Worm (Caenorhabditis elegans) whole organism, late embryonic: ENCODE results near the gene sre-41.
A peak's percentile ranks its signal among the peaks of the same experiment; 100 is the strongest.

Experiments
- F13H6.1 ChIP-seq: sonication (generic microtip); optimal IDR thresholded peaks from 2 replicates; lab custom pipeline; 2016; ENCODE audit warnings: missing genetic modification characterization, missing compliant biosample characterization
- K09A11.1 ChIP-seq: sonication (generic microtip); optimal IDR thresholded peaks from 2 replicates; lab custom pipeline; 2017; ENCODE audit warnings: antibody characterized with exemption, mild to moderate bottlenecking, missing genetic modification characterization, missing compliant biosample characterization; ENCODE audit not compliant: insufficient read depth
- ama-1 ChIP-seq: fragments of 150-350 bp; optimal IDR thresholded peaks from 2 replicates; lab custom pipeline; 2014
- ceh-14 ChIP-seq: sonication (generic microtip); optimal IDR thresholded peaks from 2 replicates; lab custom pipeline; 2016; ENCODE audit warnings: missing genotype, missing genetic modification characterization, missing compliant biosample characterization
- ceh-18 ChIP-seq: sonication (generic microtip); optimal IDR thresholded peaks from 2 replicates; lab custom pipeline; 2016; ENCODE audit warnings: missing genetic modification characterization, missing compliant biosample characterization
- ceh-2 ChIP-seq: sonication (generic microtip); optimal IDR thresholded peaks from 2 replicates; lab custom pipeline; 2016; ENCODE audit warnings: missing genotype, missing genetic modification characterization, missing compliant biosample characterization
- ceh-22 ChIP-seq: sonication (generic microtip); optimal IDR thresholded peaks from 2 replicates; lab custom pipeline; 2017; ENCODE audit warnings: missing biosample characterization, missing genetic modification characterization
- ceh-31 ChIP-seq: sonication (generic microtip); optimal IDR thresholded peaks from 2 replicates; lab custom pipeline; 2016; ENCODE audit warnings: missing genetic modification characterization, missing compliant biosample characterization
- ceh-34 ChIP-seq: sonication (generic microtip); optimal IDR thresholded peaks from 2 replicates; lab custom pipeline; 2016; ENCODE audit warnings: mild to moderate bottlenecking, missing genetic modification characterization, missing compliant biosample characterization
- ceh-48 ChIP-seq: sonication (generic microtip); optimal IDR thresholded peaks from 2 replicates; lab custom pipeline; 2016; ENCODE audit warnings: missing genetic modification characterization, inconsistent platforms, missing compliant biosample characterization
- ceh-9 ChIP-seq: sonication (generic microtip); optimal IDR thresholded peaks from 2 replicates; lab custom pipeline; 2016; ENCODE audit warnings: mild to moderate bottlenecking, missing genetic modification characterization, inconsistent platforms, missing compliant biosample characterization
- che-1 ChIP-seq: sonication (generic microtip); optimal IDR thresholded peaks from 2 replicates; lab custom pipeline; 2016; ENCODE audit warnings: mild to moderate bottlenecking, missing genetic modification characterization, missing compliant biosample characterization
- dmd-4 ChIP-seq: sonication (generic microtip); optimal IDR thresholded peaks from 2 replicates; lab custom pipeline; 2016; ENCODE audit warnings: borderline replicate concordance, missing genetic modification characterization, missing compliant biosample characterization
- dve-1 ChIP-seq: sonication (generic microtip); optimal IDR thresholded peaks from 2 replicates; lab custom pipeline; 2017; ENCODE audit warnings: antibody characterized with exemption, mild to moderate bottlenecking, missing genetic modification characterization, missing compliant biosample characterization
- elt-2 ChIP-seq: sonication (generic microtip); optimal IDR thresholded peaks from 2 replicates; lab custom pipeline; 2016; ENCODE audit warnings: missing genetic modification reagents, missing genetic modification characterization, missing compliant biosample characterization
- elt-4 ChIP-seq: sonication (generic microtip); optimal IDR thresholded peaks from 2 replicates; lab custom pipeline; 2016; ENCODE audit warnings: missing genetic modification characterization, missing compliant biosample characterization
- ets-4 ChIP-seq: sonication (generic microtip); optimal IDR thresholded peaks from 2 replicates; lab custom pipeline; 2016; ENCODE audit warnings: missing genetic modification characterization, missing compliant biosample characterization
- fkh-6 ChIP-seq: sonication (generic microtip); optimal IDR thresholded peaks from 2 replicates; lab custom pipeline; 2016; ENCODE audit warnings: missing genetic modification characterization, missing compliant biosample characterization
- madf-2 ChIP-seq: sonication (generic microtip); optimal IDR thresholded peaks from 2 replicates; lab custom pipeline; 2017; ENCODE audit warnings: missing genetic modification characterization, missing compliant biosample characterization
- mec-3 ChIP-seq: sonication (generic microtip); optimal IDR thresholded peaks from 2 replicates; lab custom pipeline; 2016; ENCODE audit warnings: borderline replicate concordance, missing genetic modification characterization, missing compliant biosample characterization
- nhr-11 ChIP-seq: fragments of 150-350 bp; optimal IDR thresholded peaks from 2 replicates; lab custom pipeline; 2014; ENCODE audit warnings: missing biosample characterization, missing genetic modification characterization
- odd-2 ChIP-seq: sonication (generic microtip); optimal IDR thresholded peaks from 2 replicates; lab custom pipeline; 2017; ENCODE audit warnings: antibody characterized with exemption, mild to moderate bottlenecking, missing genetic modification characterization, missing compliant biosample characterization
- pax-1 ChIP-seq: fragments of 150-350 bp; optimal IDR thresholded peaks from 2 replicates; lab custom pipeline; 2014; ENCODE audit warnings: missing biosample characterization, missing genetic modification characterization
- pha-2 ChIP-seq: sonication (generic microtip); optimal IDR thresholded peaks from 2 replicates; lab custom pipeline; 2017; ENCODE audit warnings: mild to moderate bottlenecking, missing genetic modification characterization, missing compliant biosample characterization
- pha-4 ChIP-seq: fragments of 150-350 bp; optimal IDR thresholded peaks from 2 replicates; lab custom pipeline; 2018; ENCODE audit warnings: missing biosample characterization, missing genetic modification reagents, missing genetic modification characterization
- pqm-1 ChIP-seq: sonication (generic microtip); optimal IDR thresholded peaks from 2 replicates; lab custom pipeline; 2016; ENCODE audit warnings: missing genetic modification characterization, missing compliant biosample characterization
- pros-1 ChIP-seq: fragments of 150-350 bp; optimal IDR thresholded peaks from 2 replicates; lab custom pipeline; 2014; ENCODE audit warnings: missing biosample characterization, missing genetic modification reagents, missing genetic modification characterization
- sdc-2 ChIP-seq: sonication (generic microtip); optimal IDR thresholded peaks from 2 replicates; lab custom pipeline; 2016; ENCODE audit warnings: missing genotype, missing genetic modification characterization, missing compliant biosample characterization
- sox-2 ChIP-seq: fragments of 200-800 bp; sonication (Bioruptor generic); IDR thresholded peaks from 2 replicates; pipeline ENCODE4 v1.3.6; 2022; ENCODE audit warnings: missing genetic modification reagents, missing genetic modification characterization, missing compliant biosample characterization
- sox-4 ChIP-seq: sonication (generic microtip); optimal IDR thresholded peaks from 2 replicates; lab custom pipeline; 2017; ENCODE audit warnings: mild to moderate bottlenecking, missing genetic modification characterization, inconsistent platforms, missing compliant biosample characterization
- syd-9 ChIP-seq: sonication (generic microtip); optimal IDR thresholded peaks from 2 replicates; lab custom pipeline; 2016; ENCODE audit warnings: mild to moderate bottlenecking, missing genetic modification characterization, moderate library complexity, missing compliant biosample characterization
- tbx-7 ChIP-seq: sonication (generic microtip); optimal IDR thresholded peaks from 2 replicates; lab custom pipeline; 2016; ENCODE audit warnings: missing genotype, missing genetic modification characterization, missing compliant biosample characterization
- ztf-16 ChIP-seq: sonication (generic microtip); optimal IDR thresholded peaks from 2 replicates; lab custom pipeline; 2017; ENCODE audit warnings: missing genetic modification characterization, missing compliant biosample characterization

sre-41 gene

ce11 chrII:12342928-12343327, 45.2 kb upstream of the sre-41 start:
- TF ChIP-seq K09A11.1 (tag; lab: Kevin White, UChicago) (no peak), pax-1 (no peak)

- TF ChIP-seq pqm-1 (tag; lab: Kevin White, UChicago) (no peak), pros-1 (tag; lab: Kevin White, UChicago) (no peak), sdc-2 (tag; lab: Kevin White, UChicago) (no peak), K09A11.1 (tag; lab: Kevin White, UChicago) (no peak), dve-1 (tag; lab: Kevin White, UChicago) (peak; percentile 65)
Measured at ce11 chrII:12343710-12344109, 44.4 kb upstream of the sre-41 start.

- TF ChIP-seq ceh-14 (tag; lab: Kevin White, UChicago) (no peak), ztf-16 (tag; lab: Kevin White, UChicago) (no peak), ama-1 (no peak), dmd-4 (tag; lab: Kevin White, UChicago) (no peak), elt-2 (tag; lab: Kevin White, UChicago) (no peak), pros-1 (tag; lab: Kevin White, UChicago) (no peak), pqm-1 (tag; lab: Kevin White, UChicago) (no peak), fkh-6 (tag; lab: Kevin White, UChicago) (no peak), elt-4 (tag; lab: Kevin White, UChicago) (no peak), che-1 (no peak), ceh-18 (tag; lab: Kevin White, UChicago) (no peak)
Measured at ce11 chrII:12344787-12345186, 43.3 kb upstream of the sre-41 start, which contains the start of gene C44C11.6. Gene C44C11.6 (plus strand): TSS chrII:12344809.

ce11 chrII:12346289-12346989, 41.6 kb upstream of the sre-41 start:
- TF ChIP-seq tbx-7 (tag; lab: Kevin White, UChicago) (no peak), ceh-34 (no peak), ets-4 (no peak), odd-2 (tag; lab: Kevin White, UChicago) (no peak), elt-4 (tag; lab: Kevin White, UChicago) (no peak), dmd-4 (tag; lab: Kevin White, UChicago) (no peak), che-1 (no peak), ceh-9 (tag; lab: Kevin White, UChicago) (no peak), F13H6.1 (tag; lab: Kevin White, UChicago) (no peak), ceh-48 (tag; lab: Kevin White, UChicago) (no peak), nhr-11 (tag; lab: Kevin White, UChicago) (no peak), ceh-2 (no peak), pha-4 (no peak), pha-2 (no peak), ceh-22 (tag; lab: Kevin White, UChicago) (no peak), ama-1 (no peak), mec-3 (tag; lab: Kevin White, UChicago) (no peak), madf-2 (no peak), syd-9 (no peak)

ce11 chrII:12348957-12349356, 39.1 kb upstream of the sre-41 start:
- TF ChIP-seq sox-2 (GFP tag; lab: Robert Waterston, UW), result no peak
- no peak for TF ChIP-seq nhr-11 (tag; lab: Kevin White, UChicago)
- peak; percentile 17 for TF ChIP-seq ceh-31 (tag; lab: Kevin White, UChicago)
- peak; percentile 64 for TF ChIP-seq pax-1
- no peak for TF ChIP-seq sox-4
